Worm (Caenorhabditis elegans): ENCODE measurements around the gene R160.10.

Gene R160.10

DNA sequence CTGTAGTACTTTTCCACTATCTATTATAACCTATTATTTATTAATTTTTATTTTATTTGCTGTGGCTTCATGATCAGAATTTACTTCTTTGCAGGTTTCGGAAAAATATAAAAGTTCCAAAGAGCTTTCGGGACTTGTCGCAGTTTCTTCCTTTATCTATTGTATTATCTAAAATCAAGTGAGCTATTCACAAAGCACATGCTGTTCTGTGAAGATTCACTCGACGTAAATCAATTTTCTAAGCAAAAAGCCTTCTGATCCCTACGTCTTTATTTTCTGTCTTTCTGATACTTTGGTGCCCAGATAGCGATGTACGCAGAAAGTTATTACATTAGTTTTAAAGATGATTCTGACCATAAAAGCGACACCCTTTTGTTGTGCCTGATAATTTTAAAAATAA lies 50.2 kb downstream of the R160.10 start:
- TF ChIP-seq T22C8.4 (GFP tag; IDR thresholded peaks at IDR 0.05) (no peak), flt-1 (GFP tag; IDR thresholded peaks at IDR 0.05) (no peak)

Data from whole organism, midembryonic.